Fruit fly (Drosophila melanogaster): ENCODE measurements around the gene eag.

The eag gene

dm6 chrX:15043700-15044225 is 88.5 kb downstream of the eag start, which contains the start of gene CG5541:
Gene CG5541 (plus strand): TSS chrX:15044123.
- TF ChIP-seq psq (GFP tag; optimal IDR thresholded peaks at IDR 0.05) (no peak), tai (GFP tag; optimal IDR thresholded peaks at IDR 0.05) (no peak), dsf (GFP tag; optimal IDR thresholded peaks at IDR 0.05; ENCODE audit: borderline replicate concordance) (no peak), Dfd (GFP tag; optimal IDR thresholded peaks at IDR 0.05) (no peak), Dif (GFP tag; optimal IDR thresholded peaks at IDR 0.05; ENCODE audit: partially characterized antibody) (no peak), sage (GFP tag; optimal IDR thresholded peaks at IDR 0.05) (no peak), Rel (GFP tag; optimal IDR thresholded peaks at IDR 0.05) (no peak), Rel (tag; optimal IDR thresholded peaks at IDR 0.05) (no peak), Sp1 (GFP tag; optimal IDR thresholded peaks at IDR 0.05) (peak; percentile 54), jim (GFP tag; optimal IDR thresholded peaks at IDR 0.05) (no peak), Mio (GFP tag; optimal IDR thresholded peaks at IDR 0.05) (no peak), CG32264 (GFP tag; optimal IDR thresholded peaks at IDR 0.05) (no peak), Vsx2 (GFP tag; optimal IDR thresholded peaks at IDR 0.05; ENCODE audit: partially characterized antibody) (no peak), N (GFP tag; optimal IDR thresholded peaks at IDR 0.05) (no peak), rgr (GFP tag; optimal IDR thresholded peaks at IDR 0.05) (no peak), CG9705 (GFP tag; optimal IDR thresholded peaks at IDR 0.05) (peak; percentile 28), pan (optimal IDR thresholded peaks at IDR 0.05) (no peak), lola (GFP tag; optimal IDR thresholded peaks at IDR 0.05) (no peak), woc (GFP tag; optimal IDR thresholded peaks at IDR 0.05) (peak; percentile 86), brk (GFP tag; optimal IDR thresholded peaks at IDR 0.05) (no peak), h (GFP tag; optimal IDR thresholded peaks at IDR 0.05) (peak; percentile 52), foxo (GFP tag; optimal IDR thresholded peaks at IDR 0.05) (peak in 1 of 2 experiments; percentile 35), br (GFP tag; optimal IDR thresholded peaks at IDR 0.05) (peak; percentile 5), ey (GFP tag; optimal IDR thresholded peaks at IDR 0.05) (peak; percentile 57), usp (GFP tag; optimal IDR thresholded peaks at IDR 0.05) (no peak), Jra (GFP tag; optimal IDR thresholded peaks at IDR 0.05) (no peak), HLH106 (tag; optimal IDR thresholded peaks at IDR 0.05) (peak; percentile 23), Hr83 (GFP tag; optimal IDR thresholded peaks at IDR 0.05; ENCODE audit: poor library complexity, severe bottlenecking) (no peak), fru (GFP tag; optimal IDR thresholded peaks at IDR 0.05) (no peak), CrebA (GFP tag; optimal IDR thresholded peaks at IDR 0.05; ENCODE audit: borderline replicate concordance) (no peak), GATAd (GFP tag; optimal IDR thresholded peaks at IDR 0.05) (no peak), Myc (optimal IDR thresholded peaks at IDR 0.05) (peak; percentile 96), sv (GFP tag; optimal IDR thresholded peaks at IDR 0.05) (peak; percentile 2), OdsH (GFP tag; optimal IDR thresholded peaks at IDR 0.05) (peak; percentile 24), Hnf4 (GFP tag; optimal IDR thresholded peaks at IDR 0.05) (no peak), dl (GFP tag; optimal IDR thresholded peaks at IDR 0.05; ENCODE audit: insufficient read depth in 1 of 2, partially characterized antibody in 2 of 2) (peak; percentile 67 to 75), dmrt93B (GFP tag; optimal IDR thresholded peaks at IDR 0.05) (peak; percentile 44), Hr78 (GFP tag; optimal IDR thresholded peaks at IDR 0.05) (no peak), Abd-B (GFP tag; optimal IDR thresholded peaks at IDR 0.05) (no peak)

- TF ChIP-seq Hnf4 (GFP tag; optimal IDR thresholded peaks at IDR 0.05) (peak; percentile 22), h (GFP tag; optimal IDR thresholded peaks at IDR 0.05) (peak; percentile 13), rgr (GFP tag; optimal IDR thresholded peaks at IDR 0.05) (peak; percentile 9), dsf (GFP tag; optimal IDR thresholded peaks at IDR 0.05; ENCODE audit: borderline replicate concordance) (no peak), Hr83 (GFP tag; optimal IDR thresholded peaks at IDR 0.05; ENCODE audit: poor library complexity, severe bottlenecking) (peak; percentile 16), pan (optimal IDR thresholded peaks at IDR 0.05) (no peak), jim (GFP tag; optimal IDR thresholded peaks at IDR 0.05) (no peak), foxo (GFP tag; optimal IDR thresholded peaks at IDR 0.05) (no peak), brk (GFP tag; optimal IDR thresholded peaks at IDR 0.05) (peak; percentile 17), dmrt93B (GFP tag; optimal IDR thresholded peaks at IDR 0.05) (no peak)
Observed at dm6 chrX:15045608-15046007, 90.3 kb downstream of the eag start.
